Fruit fly (Drosophila melanogaster) whole organism, embryonic: Measurements from ENCODE around the gene CG9986.

Experiments used
- Ada2b ChIP-seq: fragments of 200-800 bp; sonication (Bioruptor generic); IDR thresholded peaks from 2 replicates; pipeline ENCODE4 v1.3.6; 2022; ENCODE audit warnings: missing biosample characterization, missing genetic modification characterization
- Antp ChIP-seq: fragments of 200-800 bp; sonication (Bioruptor generic); optimal IDR thresholded peaks from 3 replicates; lab custom pipeline; 2016; ENCODE audit warnings: missing biosample characterization, missing genetic modification characterization
- Awh ChIP-seq: fragments of 200-800 bp; sonication (Bioruptor generic); IDR thresholded peaks from 2 replicates; pipeline ENCODE4, ENCODE4 v1.3.6; 2022; ENCODE audit warnings: missing biosample characterization, missing genetic modification characterization
- B-H1 ChIP-seq: fragments of 200-800 bp; sonication (Bioruptor generic); IDR thresholded peaks from 3 replicates; pipeline ENCODE4 v1.3.6; 2022; ENCODE audit warnings: missing biosample characterization, missing genetic modification characterization
- CG10431 ChIP-seq: fragments of 200-800 bp; sonication (Bioruptor generic); optimal IDR thresholded peaks from 3 replicates; lab custom pipeline; 2018; ENCODE audit warnings: missing biosample characterization, mild to moderate bottlenecking, missing genetic modification characterization
- CG10462 ChIP-seq: fragments of 200-800 bp; sonication (Bioruptor generic); optimal IDR thresholded peaks from 2 replicates; lab custom pipeline; 2016; ENCODE audit warnings: missing biosample characterization, missing genetic modification characterization
- CG11456 ChIP-seq: fragments of 200-800 bp; sonication (Bioruptor generic); IDR thresholded peaks from 3 replicates; pipeline ENCODE4 v1.3.6; 2022; ENCODE audit warnings: missing biosample characterization, missing genetic modification characterization
- CG14710 ChIP-seq: fragments of 200-800 bp; sonication (Bioruptor generic); optimal IDR thresholded peaks from 3 replicates; lab custom pipeline; 2019; ENCODE audit warnings: missing biosample characterization, mild to moderate bottlenecking, missing genetic modification characterization, moderate library complexity
- CG1647 ChIP-seq: fragments of 200-800 bp; sonication (Bioruptor generic); optimal IDR thresholded peaks from 3 replicates; lab custom pipeline; 2016; ENCODE audit warnings: missing biosample characterization, missing genetic modification characterization
- CG16815 ChIP-seq: fragments of 200-800 bp; sonication (Bioruptor generic); optimal IDR thresholded peaks from 3 replicates; lab custom pipeline; 2017; ENCODE audit warnings: missing biosample characterization, mild to moderate bottlenecking, missing genetic modification characterization
- CG17361 ChIP-seq: fragments of 200-800 bp; sonication (Bioruptor generic); IDR thresholded peaks from 3 replicates; pipeline ENCODE4 v1.3.6; 2022; ENCODE audit warnings: missing biosample characterization, missing genetic modification characterization
- CG17912 ChIP-seq: fragments of 200-800 bp; sonication (Bioruptor generic); optimal IDR thresholded peaks from 2 replicates; lab custom pipeline; 2018; ENCODE audit warnings: missing biosample characterization, mild to moderate bottlenecking, missing genetic modification characterization
- CG1832 ChIP-seq: fragments of 200-800 bp; sonication (Bioruptor generic); optimal IDR thresholded peaks from 2 replicates; lab custom pipeline; 2017; ENCODE audit warnings: missing biosample characterization, mild to moderate bottlenecking, missing genetic modification characterization, inconsistent platforms
- CG18599 ChIP-seq: fragments of 200-800 bp; sonication (Bioruptor generic); optimal IDR thresholded peaks from 3 replicates; lab custom pipeline; 2017; ENCODE audit warnings: missing biosample characterization, missing genetic modification characterization, mild to moderate bottlenecking, moderate library complexity, missing genetic modification reagents
- CG2678 ChIP-seq: fragments of 200-800 bp; sonication (Bioruptor generic); optimal IDR thresholded peaks from 3 replicates; lab custom pipeline; 2019; ENCODE audit warnings: missing biosample characterization, mild to moderate bottlenecking, missing genetic modification characterization, moderate library complexity
- CG2712 ChIP-seq: fragments of 200-800 bp; optimal IDR thresholded peaks from 3 replicates; lab custom pipeline; 2019; ENCODE audit warnings: missing biosample characterization, mild to moderate bottlenecking, missing genetic modification characterization, moderate library complexity
- CG2889 ChIP-seq: fragments of 200-800 bp; sonication (Bioruptor generic); IDR thresholded peaks from 3 replicates; pipeline ENCODE4 v1.3.6; 2022; ENCODE audit warnings: missing biosample characterization, missing genetic modification characterization
- CG31365 ChIP-seq: fragments of 200-800 bp; sonication (Bioruptor generic); optimal IDR thresholded peaks from 2 replicates; lab custom pipeline; 2018; ENCODE audit warnings: missing biosample characterization, mild to moderate bottlenecking, missing genetic modification characterization
- CG31441 ChIP-seq: fragments of 200-800 bp; sonication (Bioruptor generic); IDR thresholded peaks from 2 replicates; pipeline ENCODE4 v1.3.6; 2022; ENCODE audit warnings: missing biosample characterization, missing genetic modification characterization
- CG32767 ChIP-seq: fragments of 200-800 bp; sonication (Bioruptor generic); IDR thresholded peaks from 2 replicates; pipeline ENCODE4 v1.3.6; 2022; ENCODE audit warnings: missing biosample characterization, missing genetic modification characterization
- CG3995 ChIP-seq: fragments of 200-800 bp; sonication (Bioruptor generic); optimal IDR thresholded peaks from 3 replicates; lab custom pipeline; 2016; ENCODE audit warnings: missing biosample characterization, missing genetic modification characterization
- CG4730 ChIP-seq: fragments of 200-800 bp; sonication (Bioruptor generic); IDR thresholded peaks from 2 replicates; pipeline ENCODE4 v1.3.6; 2022; ENCODE audit warnings: missing biosample characterization, missing genetic modification characterization
- CG4820 ChIP-seq: fragments of 200-800 bp; sonication (Bioruptor generic); optimal IDR thresholded peaks from 3 replicates; lab custom pipeline; 2016; ENCODE audit warnings: missing biosample characterization, missing genetic modification characterization
- CG6765 ChIP-seq: fragments of 200-800 bp; sonication (Bioruptor generic); optimal IDR thresholded peaks from 3 replicates; lab custom pipeline; 2017; ENCODE audit warnings: missing biosample characterization, mild to moderate bottlenecking, missing genetic modification characterization
- CG6854 ChIP-seq: fragments of 200-800 bp; sonication (Bioruptor generic); optimal IDR thresholded peaks from 3 replicates; lab custom pipeline; 2017; ENCODE audit warnings: missing biosample characterization, mild to moderate bottlenecking, missing genetic modification characterization
- CG7786 ChIP-seq: fragments of 200-800 bp; sonication (Bioruptor generic); optimal IDR thresholded peaks from 2 replicates; lab custom pipeline; 2016; ENCODE audit warnings: missing biosample characterization, missing genetic modification characterization
- CG8478 ChIP-seq: fragments of >200 bp; optimal IDR thresholded peaks from 2 replicates; lab custom pipeline; 2018
- CG9932 ChIP-seq: fragments of 200-800 bp; sonication (Bioruptor generic); IDR thresholded peaks from 2 replicates; pipeline ENCODE4 v1.3.6; 2022; ENCODE audit warnings: missing biosample characterization, missing genetic modification characterization
- CTCF ChIP-seq: fragments of 200-800 bp; sonication (Bioruptor generic); optimal IDR thresholded peaks from 2 replicates; lab custom pipeline; 2017; ENCODE audit warnings: missing biosample characterization, mild to moderate bottlenecking, missing genetic modification characterization, moderate library complexity
- Dll ChIP-seq: fragments of 200-800 bp; sonication (Bioruptor generic); IDR thresholded peaks from 4 replicates; pipeline ENCODE4 v1.3.6; 2022; ENCODE audit warnings: missing biosample characterization, missing genetic modification characterization; ENCODE audit not compliant: partially characterized antibody
- HLH3B ChIP-seq: fragments of 200-800 bp; sonication (Bioruptor generic); IDR thresholded peaks from 2 replicates; pipeline ENCODE4 v1.3.6; 2022; ENCODE audit warnings: missing biosample characterization, missing genetic modification characterization
- HLH4C ChIP-seq: fragments of 200-800 bp; sonication (Bioruptor generic); IDR thresholded peaks from 3 replicates; pipeline ENCODE4 v1.3.6; 2022; ENCODE audit warnings: missing biosample characterization, missing genetic modification characterization; ENCODE audit not compliant: partially characterized antibody
- MBD-R2 ChIP-seq: fragments of 200-800 bp; sonication (Bioruptor generic); IDR thresholded peaks from 2 replicates; pipeline ENCODE4 v1.3.6; 2022; ENCODE audit warnings: missing biosample characterization, missing genetic modification characterization
- Nf-YB ChIP-seq: fragments of 200-800 bp; sonication (Bioruptor generic); optimal IDR thresholded peaks from 3 replicates; lab custom pipeline; 2019; ENCODE audit warnings: missing biosample characterization, mild to moderate bottlenecking, missing genetic modification characterization, moderate library complexity
- Ravus ChIP-seq: fragments of 200-800 bp; sonication (Bioruptor generic); IDR thresholded peaks from 2 replicates; pipeline ENCODE4 v1.3.6; 2022; ENCODE audit warnings: missing biosample characterization, missing genetic modification characterization
- Rx ChIP-seq: fragments of 200-800 bp; sonication (Bioruptor generic); IDR thresholded peaks from 2 replicates; pipeline ENCODE4 v1.3.6; 2022; ENCODE audit warnings: missing biosample characterization, missing genetic modification characterization
- Six4 ChIP-seq: fragments of 200-800 bp; sonication (Bioruptor generic); optimal IDR thresholded peaks from 2 replicates; lab custom pipeline; 2016; ENCODE audit warnings: missing biosample characterization, missing genetic modification characterization
- Sry-β ChIP-seq: fragments of 200-800 bp; sonication (Bioruptor generic); optimal IDR thresholded peaks from 2 replicates; lab custom pipeline; 2018; ENCODE audit warnings: missing biosample characterization, mild to moderate bottlenecking, missing genetic modification characterization, moderate library complexity
- Xbp1 ChIP-seq: fragments of 200-800 bp; sonication (Bioruptor generic); optimal IDR thresholded peaks from 3 replicates; lab custom pipeline; 2016; ENCODE audit warnings: missing biosample characterization, mild to moderate bottlenecking, missing genetic modification characterization
- abd-A ChIP-seq: fragments of 200-800 bp; sonication (Bioruptor generic); optimal IDR thresholded peaks from 3 replicates; lab custom pipeline; 2019; ENCODE audit warnings: missing biosample characterization, mild to moderate bottlenecking, missing genetic modification characterization, moderate library complexity
- bab2 ChIP-seq: fragments of 200-800 bp; sonication (Bioruptor generic); optimal IDR thresholded peaks from 2 replicates; lab custom pipeline; 2016; ENCODE audit warnings: missing biosample characterization, missing genetic modification characterization
- bowl ChIP-seq: fragments of 200-800 bp; sonication (Bioruptor generic); IDR thresholded peaks from 2 replicates; pipeline ENCODE4 v1.3.6; 2022; ENCODE audit warnings: missing biosample characterization, missing genetic modification characterization
- ci ChIP-seq: fragments of 200-800 bp; sonication (Bioruptor generic); IDR thresholded peaks from 3 replicates; pipeline ENCODE4 v1.3.6; 2022; ENCODE audit warnings: missing biosample characterization, missing genetic modification characterization
- fd96Cb ChIP-seq: fragments of 200-800 bp; sonication (Bioruptor generic); optimal IDR thresholded peaks from 2 replicates; lab custom pipeline; 2018; ENCODE audit warnings: missing biosample characterization, mild to moderate bottlenecking, missing genetic modification characterization, moderate library complexity
- gce ChIP-seq: fragments of 200-800 bp; sonication (Bioruptor generic); IDR thresholded peaks from 3 replicates; pipeline ENCODE4 v1.3.6; 2022; ENCODE audit warnings: missing biosample characterization, missing genetic modification characterization
- hbn ChIP-seq: fragments of 200-800 bp; sonication (Bioruptor generic); IDR thresholded peaks from 2 replicates; pipeline ENCODE4 v1.3.6; 2022; ENCODE audit warnings: missing biosample characterization, missing genetic modification characterization; ENCODE audit not compliant: partially characterized antibody
- oc ChIP-seq: fragments of 200-800 bp; sonication (Bioruptor generic); optimal IDR thresholded peaks from 2 replicates; lab custom pipeline; 2018; ENCODE audit warnings: missing biosample characterization, mild to moderate bottlenecking, missing genetic modification characterization, moderate library complexity
- pfk ChIP-seq: fragments of 200-800 bp; sonication (Bioruptor generic); optimal IDR thresholded peaks from 2 replicates; lab custom pipeline; 2018; ENCODE audit warnings: missing biosample characterization, mild to moderate bottlenecking, missing genetic modification characterization, moderate library complexity
- sna ChIP-seq: fragments of 200-800 bp; sonication (Bioruptor generic); IDR thresholded peaks from 2 replicates; pipeline ENCODE4 v1.3.6; 2022; ENCODE audit warnings: missing biosample characterization, missing genetic modification characterization; ENCODE audit not compliant: partially characterized antibody
- tgo ChIP-seq: fragments of 200-800 bp; sonication (Bioruptor generic); IDR thresholded peaks from 3 replicates; pipeline ENCODE4 v1.3.6; 2022; ENCODE audit warnings: missing biosample characterization, missing genetic modification characterization
- trem ChIP-seq: fragments of 200-800 bp; optimal IDR thresholded peaks from 3 replicates; lab custom pipeline; 2019; ENCODE audit warnings: missing biosample characterization, mild to moderate bottlenecking, missing genetic modification characterization, moderate library complexity
- tup ChIP-seq: fragments of 200-800 bp; sonication (Bioruptor generic); optimal IDR thresholded peaks from 2 replicates; lab custom pipeline; 2016; ENCODE audit warnings: missing biosample characterization, mild to moderate bottlenecking, missing genetic modification characterization, moderate library complexity
- zen2 ChIP-seq: fragments of 200-800 bp; sonication (Bioruptor generic); IDR thresholded peaks from 3 replicates; pipeline ENCODE4 v1.3.6; 2022; ENCODE audit warnings: missing biosample characterization, missing genetic modification characterization; ENCODE audit not compliant: partially characterized antibody

CG9986 gene

DNA sequence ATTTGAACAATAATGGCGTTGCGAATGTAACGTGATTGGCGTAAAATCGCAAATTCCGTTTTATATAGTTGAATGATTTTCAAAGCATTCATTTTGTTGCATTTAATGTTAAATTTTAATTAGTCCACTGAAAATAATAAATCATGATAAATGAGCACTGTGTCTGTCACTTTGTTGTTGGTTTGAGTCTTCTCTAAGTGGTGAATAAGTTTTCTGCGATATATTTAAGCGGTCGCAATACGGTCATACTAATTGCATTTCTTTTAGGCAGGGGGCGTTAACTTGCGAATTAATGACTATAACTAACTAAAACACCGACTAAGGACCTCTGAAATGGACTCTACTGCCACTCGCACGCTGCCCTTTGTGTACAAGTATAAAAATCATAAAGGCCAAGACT lies at the start of gene CG9986 (continued):
- no peak for TF ChIP-seq Ada2b
- no peak for TF ChIP-seq pfk
- TF ChIP-seq CG18599 (GFP tag; lab: Kevin White, UChicago) = no peak
- no peak for TF ChIP-seq HLH3B (GFP tag; lab: Robert Waterston, UW)
- TF ChIP-seq CG32767 (GFP tag; lab: Robert Waterston, UW) = no peak
- no peak for TF ChIP-seq fd96Cb (tag; lab: Kevin White, UChicago)
- 0 out of 2 replicates have a peak, but pooled peaks have one; percentile 31 for TF ChIP-seq sna (GFP tag; lab: Robert Waterston, UW)
- TF ChIP-seq CG10462 = no peak
- TF ChIP-seq ci (GFP tag; lab: Robert Waterston, UW) = no peak
- TF ChIP-seq CG9932 (GFP tag; lab: Robert Waterston, UW) = no peak
- TF ChIP-seq CTCF (GFP tag; lab: Kevin White, UChicago) = peak; percentile 69
- TF ChIP-seq B-H1 (GFP tag; lab: Robert Waterston, UW) = no peak
- TF ChIP-seq CG17912 (GFP tag; lab: Kevin White, UChicago) = no peak
- TF ChIP-seq CG2889 (GFP tag; lab: Robert Waterston, UW) = no peak
- no peak for TF ChIP-seq zen2 (GFP tag; lab: Robert Waterston, UW)
- TF ChIP-seq Rx (GFP tag; lab: Robert Waterston, UW) = no peak
- no peak for TF ChIP-seq Ravus
- no peak for TF ChIP-seq Sry-β
- TF ChIP-seq hbn (GFP tag; lab: Robert Waterston, UW) = no peak
- no peak for TF ChIP-seq Six4 (GFP tag; lab: Kevin White, UChicago)
- peak; percentile 96 for TF ChIP-seq CG3995 (GFP tag; lab: Kevin White, UChicago)
- peak; percentile 32 for TF ChIP-seq CG14710 (tag; lab: Kevin White, UChicago)
- TF ChIP-seq oc (tag; lab: Kevin White, UChicago) = no peak
- TF ChIP-seq Awh (GFP tag; lab: Robert Waterston, UW) = no peak
- no peak for TF ChIP-seq Antp (GFP tag; lab: Kevin White, UChicago)
- no peak for TF ChIP-seq abd-A (tag; lab: Kevin White, UChicago)
- no peak for TF ChIP-seq CG16815 (GFP tag; lab: Kevin White, UChicago)
- no peak for TF ChIP-seq CG31365 (tag; lab: Kevin White, UChicago)
- TF ChIP-seq tup (GFP tag; lab: Kevin White, UChicago) = no peak
- no peak for TF ChIP-seq Nf-YB (GFP tag; lab: Kevin White, UChicago)
- TF ChIP-seq tgo (GFP tag; lab: Robert Waterston, UW) = no peak
- TF ChIP-seq CG11456 (GFP tag; lab: Robert Waterston, UW) = no peak
- no peak for TF ChIP-seq bab2 (GFP tag; lab: Kevin White, UChicago)
- TF ChIP-seq CG10431 = no peak
- TF ChIP-seq CG2712 = no peak
- TF ChIP-seq CG2678 (tag; lab: Kevin White, UChicago) = no peak
- no peak for TF ChIP-seq bowl (GFP tag; lab: Robert Waterston, UW)
- TF ChIP-seq CG1832 (GFP tag; lab: Kevin White, UChicago) = no peak
- no peak for TF ChIP-seq Xbp1 (GFP tag; lab: Kevin White, UChicago)
- TF ChIP-seq CG8478 (lab: Kevin White, UChicago) = no peak
- TF ChIP-seq CG31441 (GFP tag; lab: Robert Waterston, UW) = no peak
- TF ChIP-seq Dll (GFP tag; lab: Robert Waterston, UW) = 0 out of 4 replicates have a peak, but pooled peaks have one; percentile 16
- no peak for TF ChIP-seq CG4820 (GFP tag; lab: Kevin White, UChicago)
- TF ChIP-seq HLH4C (GFP tag; lab: Robert Waterston, UW) = no peak
- no peak for TF ChIP-seq CG17361 (GFP tag; lab: Robert Waterston, UW)
- TF ChIP-seq CG1647 = no peak
- TF ChIP-seq gce (GFP tag; lab: Robert Waterston, UW) = no peak
- no peak for TF ChIP-seq CG7786
- no peak for TF ChIP-seq CG6765
- TF ChIP-seq CG6854 = no peak
- TF ChIP-seq trem (tag; lab: Kevin White, UChicago) = peak; percentile 18
- TF ChIP-seq CG4730 (GFP tag; lab: Robert Waterston, UW) = no peak
- TF ChIP-seq MBD-R2 = peak; percentile 67
